Fruit fly (Drosophila melanogaster) whole organism, wandering third instar larva: ENCODE measurements around the gene CG16959.

Experiments
- Abd-B ChIP-seq: fragments of >200 bp; optimal IDR thresholded peaks from 2 replicates; lab custom pipeline; 2017; ENCODE audit warnings: missing biosample characterization, missing genetic modification characterization
- CG32264 ChIP-seq: fragments of 200-800 bp; sonication (Bioruptor generic); optimal IDR thresholded peaks from 2 replicates; lab custom pipeline; 2016; ENCODE audit warnings: missing biosample characterization, missing genetic modification characterization
- Dfd ChIP-seq: fragments of >200 bp; optimal IDR thresholded peaks from 2 replicates; lab custom pipeline; 2017; ENCODE audit warnings: missing biosample characterization, missing genetic modification characterization
- Dif ChIP-seq: fragments of 200-275, 200-300 bp; sonication (Bioruptor generic); optimal IDR thresholded peaks from 2 replicates; lab custom pipeline; 2018; ENCODE audit warnings: missing biosample characterization, missing genetic modification characterization; ENCODE audit not compliant: partially characterized antibody
- GATAd ChIP-seq: sonication (Bioruptor generic); optimal IDR thresholded peaks from 2 replicates; lab custom pipeline; 2016; ENCODE audit warnings: missing biosample characterization, missing genetic modification characterization
- HLH106 ChIP-seq: fragments of 200-800 bp; optimal IDR thresholded peaks from 3 replicates; lab custom pipeline; 2019; ENCODE audit warnings: missing biosample characterization, mild to moderate bottlenecking, missing genetic modification characterization, moderate library complexity
- Hnf4 ChIP-seq: fragments of 200-800 bp; sonication (Bioruptor generic); optimal IDR thresholded peaks from 2 replicates; lab custom pipeline; 2016; ENCODE audit warnings: missing biosample characterization, mild to moderate bottlenecking, missing genetic modification characterization
- Hr78 ChIP-seq: fragments of >200 bp; optimal IDR thresholded peaks from 2 replicates; lab custom pipeline; 2017; ENCODE audit warnings: missing biosample characterization, missing genetic modification characterization
- Hr83 ChIP-seq: fragments of 200-300 bp; sonication (Bioruptor generic); optimal IDR thresholded peaks from 2 replicates; lab custom pipeline; 2016; ENCODE audit warnings: missing biosample characterization, mild to moderate bottlenecking, missing genetic modification characterization, moderate library complexity; ENCODE audit not compliant: poor library complexity, severe bottlenecking
- Jra ChIP-seq: sonication (Bioruptor generic); optimal IDR thresholded peaks from 2 replicates; lab custom pipeline; 2016; ENCODE audit warnings: missing biosample characterization, missing genetic modification characterization
- Mio ChIP-seq: sonication (Bioruptor generic); optimal IDR thresholded peaks from 2 replicates; lab custom pipeline; 2016; ENCODE audit warnings: missing biosample characterization, missing genetic modification characterization
- Myc ChIP-seq: fragments of >200 bp; optimal IDR thresholded peaks from 2 replicates; lab custom pipeline; 2017
- N ChIP-seq: fragments of >200 bp; optimal IDR thresholded peaks from 2 replicates; lab custom pipeline; 2018; ENCODE audit warnings: missing biosample characterization, missing external identifiers, missing genetic modification characterization
- OdsH ChIP-seq: fragments of 200-800 bp; sonication (Bioruptor generic); optimal IDR thresholded peaks from 2 replicates; lab custom pipeline; 2016; ENCODE audit warnings: missing biosample characterization, mild to moderate bottlenecking, missing genetic modification characterization
- Rel ChIP-seq, 2 experiments: fragments of 200-800 bp; sonication (Bioruptor generic) in 1 of 2; optimal IDR thresholded peaks; 2 replicates in 1 of 2; 3 replicates in 1 of 2; lab custom pipeline; 2016 to 2019; ENCODE audit warnings: mild to moderate bottlenecking in 2 of 2, missing biosample characterization in 2 of 2, missing genetic modification characterization in 2 of 2, moderate library complexity in 1 of 2
- Sp1 ChIP-seq: fragments of 200-800 bp; sonication (Bioruptor generic); optimal IDR thresholded peaks from 3 replicates; lab custom pipeline; 2019; ENCODE audit warnings: missing biosample characterization, mild to moderate bottlenecking, missing genetic modification characterization, moderate library complexity
- Vsx2 ChIP-seq: fragments of 200-300, 225-300 bp; sonication (Bioruptor generic); optimal IDR thresholded peaks from 2 replicates; lab custom pipeline; 2018; ENCODE audit warnings: missing biosample characterization, missing genetic modification characterization; ENCODE audit not compliant: partially characterized antibody
- br ChIP-seq: fragments of 200-800 bp; sonication (Bioruptor generic); optimal IDR thresholded peaks from 2 replicates; lab custom pipeline; 2016; ENCODE audit warnings: missing biosample characterization, missing genetic modification characterization
- brk ChIP-seq: fragments of 200-800 bp; sonication (Bioruptor generic); optimal IDR thresholded peaks from 2 replicates; lab custom pipeline; 2016; ENCODE audit warnings: missing biosample characterization, mild to moderate bottlenecking, missing genetic modification characterization
- dl ChIP-seq, 2 experiments: fragments of 175-275, 200-275 bp in 1 of 2; fragments of 200-275 bp in 1 of 2; sonication (Bioruptor generic); optimal IDR thresholded peaks; lab custom pipeline; 2018; ENCODE audit warnings: mild to moderate bottlenecking in 2 of 2, missing biosample characterization in 2 of 2, missing genetic modification characterization in 2 of 2, moderate library complexity in 2 of 2; ENCODE audit not compliant: partially characterized antibody in 2 of 2, insufficient read depth in 1 of 2
- dmrt93B ChIP-seq: fragments of 200-800 bp; sonication (Bioruptor generic); optimal IDR thresholded peaks from 2 replicates; lab custom pipeline; 2018; ENCODE audit warnings: missing biosample characterization, mild to moderate bottlenecking, missing genetic modification characterization
- ey ChIP-seq: fragments of 200-800 bp; sonication (Bioruptor generic); optimal IDR thresholded peaks from 2 replicates; lab custom pipeline; 2016; ENCODE audit warnings: missing biosample characterization, missing genetic modification characterization
- foxo ChIP-seq, 2 experiments: fragments of 200-800 bp; sonication (Bioruptor generic); optimal IDR thresholded peaks; 2 replicates in 1 of 2; 3 replicates in 1 of 2; lab custom pipeline; 2016 to 2017; ENCODE audit warnings: missing biosample characterization in 2 of 2, missing genetic modification characterization in 2 of 2
- fru ChIP-seq: fragments of 200-800 bp; sonication (Bioruptor generic); optimal IDR thresholded peaks from 3 replicates; lab custom pipeline; 2016; ENCODE audit warnings: missing biosample characterization, mild to moderate bottlenecking, missing genetic modification characterization
- h ChIP-seq: fragments of 200-800 bp; sonication (Bioruptor generic); optimal IDR thresholded peaks from 3 replicates; lab custom pipeline; 2016; ENCODE audit warnings: missing biosample characterization, mild to moderate bottlenecking, missing genetic modification characterization
- jim ChIP-seq: fragments of 175-275, 200-325 bp; sonication (Bioruptor generic); optimal IDR thresholded peaks from 2 replicates; lab custom pipeline; 2016; ENCODE audit warnings: missing biosample characterization, mild to moderate bottlenecking, missing genetic modification characterization
- lola ChIP-seq: fragments of >200 bp; optimal IDR thresholded peaks from 2 replicates; lab custom pipeline; 2017; ENCODE audit warnings: missing biosample characterization, missing genetic modification characterization
- pan ChIP-seq: fragments of >200 bp; optimal IDR thresholded peaks from 2 replicates; lab custom pipeline; 2017
- psq ChIP-seq: fragments of 200-800 bp; sonication (Bioruptor generic); optimal IDR thresholded peaks from 3 replicates; lab custom pipeline; 2017; ENCODE audit warnings: missing biosample characterization, mild to moderate bottlenecking, missing genetic modification characterization, moderate library complexity
- sage ChIP-seq: fragments of 200-800 bp; sonication (Bioruptor generic); optimal IDR thresholded peaks from 2 replicates; lab custom pipeline; 2016; ENCODE audit warnings: missing biosample characterization, mild to moderate bottlenecking, missing genetic modification characterization
- sv ChIP-seq: fragments of 200-800 bp; sonication (Bioruptor generic); optimal IDR thresholded peaks from 3 replicates; lab custom pipeline; 2016; ENCODE audit warnings: missing biosample characterization, missing genetic modification characterization
- tai ChIP-seq: sonication (Bioruptor generic); optimal IDR thresholded peaks from 2 replicates; lab custom pipeline; 2016; ENCODE audit warnings: missing biosample characterization, missing genetic modification characterization
- usp ChIP-seq: fragments of >200 bp; optimal IDR thresholded peaks from 2 replicates; lab custom pipeline; 2017; ENCODE audit warnings: missing biosample characterization, missing genetic modification characterization
- woc ChIP-seq: sonication (Bioruptor generic); optimal IDR thresholded peaks from 2 replicates; lab custom pipeline; 2016; ENCODE audit warnings: missing biosample characterization, mild to moderate bottlenecking, missing genetic modification characterization

CG16959 gene

dm6 chr3L:15104849-15105555, 20.1 kb downstream of the CG16959 start (continued):
- TF ChIP-seq Hr83 (GFP tag; lab: Kevin White, UChicago) (peak; percentile 54), pan (lab: Kevin White, UChicago) (no peak), Hr78 (GFP tag; lab: Kevin White, UChicago) (no peak)

- TF ChIP-seq woc (GFP tag; lab: Kevin White, UChicago): no peak
- peak; percentile 0 for TF ChIP-seq Hr78 (GFP tag; lab: Kevin White, UChicago)
- no peak for TF ChIP-seq usp
- no peak for TF ChIP-seq Mio (GFP tag; lab: Kevin White, UChicago)
- TF ChIP-seq Hnf4: no peak
- TF ChIP-seq sage (GFP tag; lab: Kevin White, UChicago): no peak
- TF ChIP-seq OdsH (GFP tag; lab: Kevin White, UChicago): no peak
- TF ChIP-seq Abd-B (GFP tag; lab: Kevin White, UChicago): no peak
- peak; percentile 52 for TF ChIP-seq brk (GFP tag; lab: Kevin White, UChicago)
- no peak for TF ChIP-seq Vsx2
- no peak for TF ChIP-seq foxo (GFP tag; optimal IDR thresholded peaks at IDR 0.05; lab: Kevin White, UChicago)
- peak; percentile 34 for TF ChIP-seq fru (GFP tag; lab: Kevin White, UChicago)
- TF ChIP-seq ey (GFP tag; lab: Kevin White, UChicago): no peak
- TF ChIP-seq tai (GFP tag; lab: Kevin White, UChicago): no peak
- no peak for TF ChIP-seq br (GFP tag; lab: Kevin White, UChicago)
- no peak for TF ChIP-seq jim (GFP tag; lab: Kevin White, UChicago)
- no peak for TF ChIP-seq GATAd (GFP tag; lab: Kevin White, UChicago)
- no peak for TF ChIP-seq dmrt93B (GFP tag; lab: Kevin White, UChicago)
- TF ChIP-seq N (GFP tag; lab: Kevin White, UChicago): peak; percentile 22
- TF ChIP-seq h (GFP tag; lab: Kevin White, UChicago): peak; percentile 57
- TF ChIP-seq Sp1 (GFP tag; lab: Kevin White, UChicago): peak; percentile 3
- no peak for TF ChIP-seq Myc (lab: Kevin White, UChicago)
- no peak for TF ChIP-seq pan (lab: Kevin White, UChicago)
- peak; percentile 37 for TF ChIP-seq Dif (GFP tag; lab: Kevin White, UChicago)
- TF ChIP-seq CG32264 (GFP tag; lab: Kevin White, UChicago): no peak
- TF ChIP-seq Rel (GFP tag; optimal IDR thresholded peaks at IDR 0.05; lab: Kevin White, UChicago): peak; percentile 55
- no peak for TF ChIP-seq Rel (tag; optimal IDR thresholded peaks at IDR 0.05; lab: Kevin White, UChicago)
- peak; percentile 95 for TF ChIP-seq psq (GFP tag; lab: Kevin White, UChicago)
- no peak for TF ChIP-seq sv (GFP tag; lab: Kevin White, UChicago)
- TF ChIP-seq HLH106: peak; percentile 53
- no peak for TF ChIP-seq lola (GFP tag; lab: Kevin White, UChicago)
- TF ChIP-seq Dfd (GFP tag; lab: Kevin White, UChicago): no peak
- peak; percentile 21 for TF ChIP-seq Jra (GFP tag; lab: Kevin White, UChicago)
- peak in 1 of 2 experiments; percentile 72 for TF ChIP-seq dl (GFP tag; optimal IDR thresholded peaks at IDR 0.05; lab: Kevin White, UChicago; ENCODE audit: insufficient read depth in 1 of 2, partially characterized antibody in 2 of 2)
These were observed 20.9 kb downstream of the CG16959 start for dm6 chr3L:15103988-15104848.

dm6 chr3L:15102669-15103309, 22.3 kb downstream of the CG16959 start:
- TF ChIP-seq pan (lab: Kevin White, UChicago) (no peak), Hnf4 (no peak), h (GFP tag; lab: Kevin White, UChicago) (peak; percentile 26), psq (GFP tag; lab: Kevin White, UChicago) (peak; percentile 17), fru (GFP tag; lab: Kevin White, UChicago) (no peak), brk (GFP tag; lab: Kevin White, UChicago) (no peak), Rel (GFP tag; optimal IDR thresholded peaks at IDR 0.05; lab: Kevin White, UChicago) (no peak), Rel (tag; optimal IDR thresholded peaks at IDR 0.05; lab: Kevin White, UChicago) (no peak), woc (GFP tag; lab: Kevin White, UChicago) (peak; percentile 39), ey (GFP tag; lab: Kevin White, UChicago) (no peak), N (GFP tag; lab: Kevin White, UChicago) (no peak), foxo (GFP tag; optimal IDR thresholded peaks at IDR 0.05; lab: Kevin White, UChicago) (peak in 1 of 2 experiments; percentile 4), HLH106 (peak; percentile 40), dmrt93B (GFP tag; lab: Kevin White, UChicago) (no peak)
- TF ChIP-seq, all 38 proteins: peak for 5
